Fruit fly (Drosophila melanogaster) whole organism, embryonic: ENCODE data around the gene Kmn1.

Experiments used
- Asciz ChIP-seq: fragments of 200-800 bp; sonication (Bioruptor generic); optimal IDR thresholded peaks from 2 replicates; lab custom pipeline; 2017; ENCODE audit warnings: missing biosample characterization, mild to moderate bottlenecking, missing genetic modification characterization, missing genetic modification reagents
- Bteb2 ChIP-seq: fragments of 200-800 bp; sonication (Bioruptor generic); optimal IDR thresholded peaks from 2 replicates; lab custom pipeline; 2016; ENCODE audit warnings: missing biosample characterization, missing genetic modification characterization
- CG10431 ChIP-seq: fragments of 200-800 bp; sonication (Bioruptor generic); optimal IDR thresholded peaks from 3 replicates; lab custom pipeline; 2018; ENCODE audit warnings: missing biosample characterization, mild to moderate bottlenecking, missing genetic modification characterization
- CG10543 ChIP-seq: fragments of 200-800 bp; sonication (Bioruptor generic); optimal IDR thresholded peaks from 3 replicates; lab custom pipeline; 2017; ENCODE audit warnings: missing biosample characterization, mild to moderate bottlenecking, missing genetic modification characterization, moderate library complexity
- CG10565 ChIP-seq: fragments of 200-800 bp; sonication (Bioruptor generic); optimal IDR thresholded peaks from 3 replicates; lab custom pipeline; 2016; ENCODE audit warnings: missing biosample characterization, mild to moderate bottlenecking, missing genetic modification characterization
- CG11398 ChIP-seq: fragments of 200-800 bp; sonication (Bioruptor generic); optimal IDR thresholded peaks from 2 replicates; lab custom pipeline; 2016; ENCODE audit warnings: missing biosample characterization, missing genetic modification characterization
- CG11696 ChIP-seq: fragments of 200-800 bp; sonication (Bioruptor generic); IDR thresholded peaks from 2 replicates; pipeline ENCODE4 v1.3.6; 2022; ENCODE audit warnings: missing biosample characterization, missing genetic modification characterization
- CG12659 ChIP-seq: fragments of 200-800 bp; sonication (Bioruptor generic); optimal IDR thresholded peaks from 3 replicates; lab custom pipeline; 2017; ENCODE audit warnings: mild to moderate bottlenecking, missing biosample characterization, missing genetic modification reagents, missing genetic modification characterization
- CG15073 ChIP-seq: fragments of 200-800 bp; sonication (Bioruptor generic); optimal IDR thresholded peaks from 2 replicates; lab custom pipeline; 2016; ENCODE audit warnings: missing biosample characterization, missing genetic modification characterization
- CG16779 ChIP-seq: fragments of 200-800 bp; sonication (Bioruptor generic); IDR thresholded peaks from 2 replicates; pipeline ENCODE4 v1.3.6; 2022; ENCODE audit warnings: missing biosample characterization, missing genetic modification characterization
- CG18262 ChIP-seq: fragments of 200-800 bp; optimal IDR thresholded peaks from 3 replicates; lab custom pipeline; 2019; ENCODE audit warnings: missing biosample characterization, mild to moderate bottlenecking, missing genetic modification characterization, moderate library complexity
- CG2116 ChIP-seq: fragments of 200-800 bp; sonication (Bioruptor generic); optimal IDR thresholded peaks from 3 replicates; lab custom pipeline; 2018; ENCODE audit warnings: missing biosample characterization, mild to moderate bottlenecking, missing genetic modification characterization
- CG2199 ChIP-seq: fragments of 200-800 bp; sonication (Bioruptor generic); IDR thresholded peaks from 3 replicates; pipeline ENCODE4 v1.3.6; 2022; ENCODE audit warnings: missing biosample characterization, missing genetic modification characterization
- CG4424 ChIP-seq: fragments of 200-800 bp; sonication (Bioruptor generic); optimal IDR thresholded peaks from 3 replicates; lab custom pipeline; 2016; ENCODE audit warnings: missing biosample characterization, missing genetic modification characterization
- CG6175 ChIP-seq: fragments of 200-800 bp; sonication (Bioruptor generic); IDR thresholded peaks from 3 replicates; pipeline ENCODE4 v1.3.6; 2022; ENCODE audit warnings: missing biosample characterization, missing genetic modification characterization
- CG6254 ChIP-seq: fragments of 200-800 bp; sonication (Bioruptor generic); optimal IDR thresholded peaks from 3 replicates; lab custom pipeline; 2017; ENCODE audit warnings: mild to moderate bottlenecking, missing biosample characterization, missing genetic modification reagents, missing genetic modification characterization
- CG7987 ChIP-seq: fragments of 200-800 bp; sonication (Bioruptor generic); optimal IDR thresholded peaks from 2 replicates; lab custom pipeline; 2018; ENCODE audit warnings: missing biosample characterization, mild to moderate bottlenecking, missing genetic modification characterization, moderate library complexity
- CG9797 ChIP-seq: fragments of 200-800 bp; sonication (Bioruptor generic); optimal IDR thresholded peaks from 3 replicates; lab custom pipeline; 2018; ENCODE audit warnings: missing biosample characterization, mild to moderate bottlenecking, missing genetic modification characterization
- CTCF ChIP-seq: fragments of 200-800 bp; sonication (Bioruptor generic); optimal IDR thresholded peaks from 2 replicates; lab custom pipeline; 2017; ENCODE audit warnings: missing biosample characterization, mild to moderate bottlenecking, missing genetic modification characterization, moderate library complexity
- Camta ChIP-seq: fragments of 200-800 bp; sonication (Bioruptor generic); optimal IDR thresholded peaks from 2 replicates; lab custom pipeline; 2016; ENCODE audit warnings: missing biosample characterization, missing genetic modification characterization
- Chrac-16 ChIP-seq: fragments of 200-800 bp; sonication (Bioruptor generic); optimal IDR thresholded peaks from 3 replicates; lab custom pipeline; 2016; ENCODE audit warnings: missing biosample characterization, missing genetic modification characterization
- Hr39 ChIP-seq: fragments of >200 bp; optimal IDR thresholded peaks from 2 replicates; lab custom pipeline; 2017
- Myb ChIP-seq: fragments of 200-800 bp; sonication (Bioruptor generic); optimal IDR thresholded peaks from 2 replicates; lab custom pipeline; 2016; ENCODE audit warnings: missing biosample characterization, missing genetic modification characterization
- NC2α ChIP-seq: fragments of 200-800 bp; sonication (Bioruptor generic); optimal IDR thresholded peaks from 2 replicates; lab custom pipeline; 2016; ENCODE audit warnings: missing biosample characterization, missing genetic modification characterization
- Nf-YB ChIP-seq: fragments of 200-800 bp; sonication (Bioruptor generic); optimal IDR thresholded peaks from 3 replicates; lab custom pipeline; 2019; ENCODE audit warnings: missing biosample characterization, mild to moderate bottlenecking, missing genetic modification characterization, moderate library complexity
- Optix ChIP-seq: fragments of 200-800 bp; sonication (Bioruptor generic); IDR thresholded peaks from 3 replicates; pipeline ENCODE4 v1.3.6; 2022; ENCODE audit warnings: missing biosample characterization, missing genetic modification characterization
- Ravus ChIP-seq: fragments of 200-800 bp; sonication (Bioruptor generic); IDR thresholded peaks from 2 replicates; pipeline ENCODE4 v1.3.6; 2022; ENCODE audit warnings: missing biosample characterization, missing genetic modification characterization
- Sox100B ChIP-seq: fragments of 200-800 bp; sonication (Bioruptor generic); optimal IDR thresholded peaks from 3 replicates; lab custom pipeline; 2018; ENCODE audit warnings: missing biosample characterization, mild to moderate bottlenecking, missing genetic modification characterization
- Ssrp ChIP-seq: fragments of 200-800 bp; sonication (Bioruptor generic); optimal IDR thresholded peaks from 2 replicates; lab custom pipeline; 2018; ENCODE audit warnings: missing biosample characterization, mild to moderate bottlenecking, missing genetic modification characterization, moderate library complexity
- ash1 ChIP-seq: fragments of 200-800 bp; sonication (Bioruptor generic); optimal IDR thresholded peaks from 2 replicates; lab custom pipeline; 2018; ENCODE audit warnings: missing biosample characterization, mild to moderate bottlenecking, missing genetic modification characterization
- ato ChIP-seq: fragments of 200-800 bp; sonication (Bioruptor generic); IDR thresholded peaks from 2 replicates; pipeline ENCODE4 v1.3.6; 2022; ENCODE audit warnings: missing biosample characterization, missing genetic modification characterization; ENCODE audit not compliant: partially characterized antibody
- bigmax ChIP-seq: fragments of 200-800 bp; sonication (Bioruptor generic); optimal IDR thresholded peaks from 2 replicates; lab custom pipeline; 2018; ENCODE audit warnings: missing biosample characterization, mild to moderate bottlenecking, missing genetic modification characterization
- chif ChIP-seq, 2 experiments: fragments of 200-800 bp; sonication (Bioruptor generic); optimal IDR thresholded peaks; 3 replicates each; lab custom pipeline; 2016; ENCODE audit warnings: missing biosample characterization in 2 of 2, missing genetic modification characterization in 2 of 2
- dm ChIP-seq: fragments of 200-800 bp; sonication (Bioruptor generic); optimal IDR thresholded peaks from 3 replicates; lab custom pipeline; 2016; ENCODE audit warnings: missing biosample characterization, missing genetic modification characterization
- emc ChIP-seq: fragments of 200-800 bp; sonication (Bioruptor generic); optimal IDR thresholded peaks from 2 replicates; lab custom pipeline; 2016; ENCODE audit warnings: missing biosample characterization, missing genetic modification characterization
- gt ChIP-seq: fragments of 200-800 bp; sonication (Bioruptor generic); IDR thresholded peaks from 2 replicates; pipeline ENCODE4 v1.3.6; 2022; ENCODE audit warnings: missing biosample characterization, missing genetic modification characterization
- h ChIP-seq: fragments of >200 bp; optimal IDR thresholded peaks from 2 replicates; lab custom pipeline; 2017
- hth ChIP-seq: fragments of >200 bp; optimal IDR thresholded peaks from 2 replicates; lab custom pipeline; 2017; ENCODE audit warnings: inconsistent platforms
- jigr1 ChIP-seq: fragments of 200-800 bp; sonication (Bioruptor generic); IDR thresholded peaks from 3 replicates; pipeline ENCODE4 v1.3.6; 2022; ENCODE audit warnings: missing biosample characterization, missing genetic modification characterization
- knrl ChIP-seq: fragments of 200-800 bp; sonication (Bioruptor generic); IDR thresholded peaks from 3 replicates; pipeline ENCODE4 v1.3.6; 2022; ENCODE audit warnings: missing biosample characterization, missing genetic modification characterization; ENCODE audit not compliant: partially characterized antibody
- mld ChIP-seq: fragments of 200-800 bp; sonication (Bioruptor generic); IDR thresholded peaks from 3 replicates; pipeline ENCODE4 v1.3.6; 2022; ENCODE audit warnings: missing biosample characterization, missing genetic modification characterization; ENCODE audit not compliant: partially characterized antibody
- p53 ChIP-seq: fragments of 200-800 bp; sonication (Bioruptor generic); optimal IDR thresholded peaks from 2 replicates; lab custom pipeline; 2016; ENCODE audit warnings: missing biosample characterization, missing genetic modification characterization
- pros ChIP-seq: fragments of 200-800 bp; sonication (Bioruptor generic); optimal IDR thresholded peaks from 3 replicates; lab custom pipeline; 2019; ENCODE audit warnings: missing biosample characterization, mild to moderate bottlenecking, missing genetic modification characterization, moderate library complexity
- psq ChIP-seq: fragments of 200-800 bp; sonication (Bioruptor generic); optimal IDR thresholded peaks from 2 replicates; lab custom pipeline; 2017; ENCODE audit warnings: missing biosample characterization, missing genetic modification characterization
- repo ChIP-seq: fragments of 200-800 bp; sonication (Bioruptor generic); optimal IDR thresholded peaks from 2 replicates; lab custom pipeline; 2016; ENCODE audit warnings: missing biosample characterization, missing genetic modification characterization
- run ChIP-seq: fragments of 200-800 bp; sonication (Bioruptor generic); optimal IDR thresholded peaks from 3 replicates; lab custom pipeline; 2018; ENCODE audit warnings: missing biosample characterization, mild to moderate bottlenecking, missing genetic modification characterization
- sc ChIP-seq, 3 experiments: fragments of >200 bp in 2 of 3; fragments of 200-800 bp in 1 of 3; sonication (Bioruptor generic) in 1 of 3; optimal IDR thresholded peaks; 2 replicates in 2 of 3; 3 replicates in 1 of 3; lab custom pipeline; 2017; ENCODE audit warnings: mild to moderate bottlenecking in 1 of 3, missing biosample characterization in 1 of 3, missing genetic modification characterization in 1 of 3, missing genetic modification reagents in 1 of 3
- sens-2 ChIP-seq: fragments of 200-800 bp; sonication (Bioruptor generic); IDR thresholded peaks from 2 replicates; pipeline ENCODE4 v1.3.6; 2022; ENCODE audit warnings: missing biosample characterization, missing genetic modification characterization
- sim ChIP-seq: fragments of 200-800 bp; sonication (Bioruptor generic); IDR thresholded peaks from 2 replicates; pipeline ENCODE4 v1.3.6; 2022; ENCODE audit warnings: missing biosample characterization, missing genetic modification characterization
- sob ChIP-seq: fragments of 200-800 bp; sonication (Bioruptor generic); IDR thresholded peaks from 2 replicates; pipeline ENCODE4 v1.3.6; 2022; ENCODE audit warnings: missing biosample characterization, missing genetic modification characterization
- tin ChIP-seq: fragments of 200-800 bp; sonication (Bioruptor generic); optimal IDR thresholded peaks from 3 replicates; lab custom pipeline; 2016; ENCODE audit warnings: missing biosample characterization, missing genetic modification characterization
- toy ChIP-seq: fragments of 200-800 bp; sonication (Bioruptor generic); IDR thresholded peaks from 2 replicates; pipeline ENCODE4 v1.3.6; 2022; ENCODE audit warnings: missing biosample characterization, missing genetic modification characterization
- zen2 ChIP-seq: fragments of 200-800 bp; sonication (Bioruptor generic); IDR thresholded peaks from 3 replicates; pipeline ENCODE4 v1.3.6; 2022; ENCODE audit warnings: missing biosample characterization, missing genetic modification characterization; ENCODE audit not compliant: partially characterized antibody

Gene Kmn1

DNA sequence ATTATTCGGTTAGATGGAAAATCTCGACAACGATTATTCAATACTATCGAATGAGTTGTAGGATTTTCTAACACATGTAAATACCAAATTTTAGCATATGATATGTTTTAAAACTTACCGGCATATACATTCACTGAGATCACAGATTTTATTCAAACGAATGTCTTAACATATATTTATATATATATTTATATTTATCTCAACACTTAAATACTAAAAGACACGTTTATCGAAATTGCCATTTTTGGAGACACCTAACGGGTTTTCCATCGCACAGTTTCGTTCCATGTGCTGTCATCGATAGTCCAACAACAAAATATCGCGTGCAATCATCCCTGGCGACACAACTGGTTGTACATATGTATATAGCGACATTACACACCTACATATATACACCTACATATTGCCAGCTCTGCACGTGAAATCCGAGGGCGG is 39.4 kb upstream of the Kmn1 start, which contains the start of the genes CG2247 and CG1703 (continued):
- no peak for TF ChIP-seq gt (GFP tag; lab: Robert Waterston, UW)
- 0 out of 3 replicates have a peak, but pooled peaks have one; percentile 44 for TF ChIP-seq mld (GFP tag; lab: Robert Waterston, UW)
- no peak for TF ChIP-seq CG11696 (GFP tag; lab: Robert Waterston, UW)
- no peak for TF ChIP-seq tin (GFP tag; lab: Kevin White, UChicago)
- TF ChIP-seq zen2 (GFP tag; lab: Robert Waterston, UW), result peak; percentile 37; the same call in 1 of the 3 replicates
- TF ChIP-seq jigr1, result no peak
- no peak for TF ChIP-seq Nf-YB (GFP tag; lab: Kevin White, UChicago)
- no peak for TF ChIP-seq hth (lab: Kevin White, UChicago)
- no peak for TF ChIP-seq pros (GFP tag; lab: Kevin White, UChicago)
- no peak for TF ChIP-seq CG10431 (GFP tag; lab: Kevin White, UChicago)
- TF ChIP-seq Ravus (GFP tag; lab: Robert Waterston, UW), result no peak
- TF ChIP-seq CG2116 (GFP tag; lab: Kevin White, UChicago), result peak; percentile 98
- TF ChIP-seq h (lab: Kevin White, UChicago), result no peak
- TF ChIP-seq ash1 (GFP tag; lab: Kevin White, UChicago), result no peak
- TF ChIP-seq Bteb2, result no peak
- TF ChIP-seq Ssrp, result no peak
- TF ChIP-seq CG12659, result peak; percentile 73
- TF ChIP-seq psq, result no peak
- TF ChIP-seq Camta (GFP tag; lab: Kevin White, UChicago), result no peak
- TF ChIP-seq knrl (GFP tag; lab: Robert Waterston, UW), result peak; percentile 88
- TF ChIP-seq sens-2 (GFP tag; lab: Robert Waterston, UW), result no peak
- no peak for TF ChIP-seq CG7987 (GFP tag; lab: Kevin White, UChicago)
- TF ChIP-seq CG10565 (GFP tag; lab: Kevin White, UChicago), result no peak
- no peak for TF ChIP-seq chif (GFP tag; optimal IDR thresholded peaks at IDR 0.05; lab: Kevin White, UChicago)
- TF ChIP-seq sob (GFP tag; lab: Robert Waterston, UW), result no peak
- no peak for TF ChIP-seq sim (GFP tag; lab: Robert Waterston, UW)
- peak; percentile 21 for TF ChIP-seq CG18262 (tag; lab: Kevin White, UChicago)
- TF ChIP-seq Asciz (GFP tag; lab: Kevin White, UChicago), result no peak
- TF ChIP-seq Myb, result peak; percentile 23
- TF ChIP-seq CTCF, result peak; percentile 40
- TF ChIP-seq emc, result no peak
- TF ChIP-seq Sox100B, result no peak
- 0 out of 2 replicates have a peak, but pooled peaks have one; percentile 8 for TF ChIP-seq ato
- TF ChIP-seq CG6175 (GFP tag; lab: Robert Waterston, UW), result no peak
- TF ChIP-seq CG2199, result no peak
- TF ChIP-seq NC2α (GFP tag; lab: Kevin White, UChicago), result no peak
- no peak for TF ChIP-seq p53
- TF ChIP-seq run (tag; lab: Kevin White, UChicago), result no peak
- no peak for TF ChIP-seq CG15073 (GFP tag; lab: Kevin White, UChicago)
- TF ChIP-seq dm, result peak; percentile 62
- no peak for TF ChIP-seq CG10543 (GFP tag; lab: Kevin White, UChicago)
- no peak for TF ChIP-seq CG16779 (GFP tag; lab: Robert Waterston, UW)
- peak; percentile 86 for TF ChIP-seq CG9797 (GFP tag; lab: Kevin White, UChicago)
- no peak for TF ChIP-seq toy
- TF ChIP-seq CG11398 (GFP tag; lab: Kevin White, UChicago), result no peak
- no peak for TF ChIP-seq Chrac-16 (GFP tag; lab: Kevin White, UChicago)
- no peak for TF ChIP-seq CG6254 (GFP tag; lab: Kevin White, UChicago)
- no peak for TF ChIP-seq CG4424 (GFP tag; lab: Kevin White, UChicago)
- no peak for TF ChIP-seq repo (GFP tag; lab: Kevin White, UChicago)
- TF ChIP-seq sc (optimal IDR thresholded peaks at IDR 0.05; lab: Kevin White, UChicago), result no peak
- no peak for TF ChIP-seq sc (GFP tag; optimal IDR thresholded peaks at IDR 0.05; lab: Kevin White, UChicago)
- TF ChIP-seq Optix (GFP tag; lab: Robert Waterston, UW), result no peak
- no peak for TF ChIP-seq bigmax
- TF ChIP-seq Hr39 (lab: Kevin White, UChicago), result no peak
